Worm (Caenorhabditis elegans) whole organism, L1 larva: ENCODE data around the gene T08D10.5.
A peak's percentile ranks its signal among the peaks of the same experiment; 100 is the strongest.

Experiments
- ama-1 ChIP-seq: fragments of 150-350 bp; optimal IDR thresholded peaks from 2 replicates; lab custom pipeline; 2014
- blmp-1 ChIP-seq: fragments of 150-350 bp; optimal IDR thresholded peaks from 2 replicates; lab custom pipeline; 2014; ENCODE audit warnings: missing biosample characterization, missing genetic modification characterization
- ceh-63 ChIP-seq: fragments of 200-800 bp; sonication (Bioruptor generic); optimal IDR thresholded peaks from 2 replicates; lab custom pipeline; 2018; ENCODE audit warnings: mild to moderate bottlenecking, missing genetic modification characterization, missing compliant biosample characterization
- ceh-8 ChIP-seq: fragments of 200-800 bp; sonication (Bioruptor generic); optimal IDR thresholded peaks from 2 replicates; lab custom pipeline; 2018; ENCODE audit warnings: mild to moderate bottlenecking, missing genetic modification characterization, moderate library complexity, missing compliant biosample characterization
- ceh-88 ChIP-seq: fragments of 200-800 bp; sonication (Bioruptor generic); IDR thresholded peaks from 2 replicates; pipeline ENCODE4 v1.3.6; 2022; ENCODE audit warnings: missing genetic modification characterization, missing compliant biosample characterization
- dsc-1 ChIP-seq: sonication (generic microtip); optimal IDR thresholded peaks from 2 replicates; lab custom pipeline; 2016; ENCODE audit warnings: mild to moderate bottlenecking, missing genetic modification characterization, missing compliant biosample characterization
- efl-1 ChIP-seq, 4 experiments: fragments of 150-350 bp; optimal IDR thresholded peaks in 3 of 4; peaks in 1 of 4; 1 replicate in 1 of 4; 2 replicates in 3 of 4; lab custom pipeline; 2014; ENCODE audit warnings: missing biosample characterization in 2 of 4, missing genetic modification characterization in 2 of 4, missing genetic modification reagents in 2 of 4
- elt-2 ChIP-seq: sonication (generic microtip); optimal IDR thresholded peaks from 2 replicates; lab custom pipeline; 2016; ENCODE audit warnings: missing genetic modification characterization, mild to moderate bottlenecking, inconsistent platforms, missing compliant biosample characterization, missing genetic modification reagents
- elt-3 ChIP-seq, 6 experiments: fragments of 150-350 bp in 1 of 6; sonication (generic microtip); optimal IDR thresholded peaks; 2 replicates each; lab custom pipeline; 2017 to 2018; ENCODE audit warnings: missing biosample characterization in 6 of 6, missing genetic modification characterization in 6 of 6, inconsistent platforms in 1 of 6
- ets-5 ChIP-seq: fragments of 200-800 bp; sonication (Bioruptor generic); IDR thresholded peaks from 2 replicates; pipeline ENCODE4 v1.3.6; 2022; ENCODE audit warnings: missing genetic modification characterization, missing compliant biosample characterization
- fkh-4 ChIP-seq: sonication (generic microtip); optimal IDR thresholded peaks from 2 replicates; lab custom pipeline; 2016; ENCODE audit warnings: missing compliant biosample characterization, missing genetic modification characterization, borderline replicate concordance
- fkh-8 ChIP-seq: sonication (generic microtip); optimal IDR thresholded peaks from 2 replicates; lab custom pipeline; 2016; ENCODE audit warnings: mild to moderate bottlenecking, missing genetic modification characterization, missing compliant biosample characterization
- grh-1 ChIP-seq: fragments of 200-800 bp; sonication (Bioruptor generic); IDR thresholded peaks from 2 replicates; pipeline ENCODE4 v1.3.6; 2022; ENCODE audit warnings: missing genetic modification reagents, missing genetic modification characterization, missing compliant biosample characterization
- hpl-2 ChIP-seq: fragments of 150-350 bp; optimal IDR thresholded peaks from 2 replicates; lab custom pipeline; 2014; ENCODE audit warnings: missing biosample characterization, missing genetic modification reagents, missing genetic modification characterization
- irx-1 ChIP-seq: sonication (generic microtip); optimal IDR thresholded peaks from 2 replicates; lab custom pipeline; 2016; ENCODE audit warnings: missing genetic modification characterization, missing compliant biosample characterization
- jun-1 ChIP-seq: fragments of 150-350 bp; optimal IDR thresholded peaks from 2 replicates; lab custom pipeline; 2014; ENCODE audit warnings: missing biosample characterization, missing genetic modification reagents, missing genetic modification characterization
- lin-14 ChIP-seq: fragments of 200-800 bp; sonication (Bioruptor generic); optimal IDR thresholded peaks from 2 replicates; lab custom pipeline; 2018; ENCODE audit warnings: mild to moderate bottlenecking, missing genetic modification characterization, moderate library complexity, missing compliant biosample characterization
- lin-35 ChIP-seq, 2 experiments: fragments of 150-350 bp; optimal IDR thresholded peaks; 2 replicates each; lab custom pipeline; 2014; ENCODE audit warnings: missing biosample characterization in 2 of 2, missing genetic modification characterization in 2 of 2, missing genetic modification reagents in 2 of 2
- mep-1 ChIP-seq: fragments of 150-350 bp; optimal IDR thresholded peaks from 2 replicates; lab custom pipeline; 2014; ENCODE audit warnings: missing biosample characterization, missing genetic modification characterization
- nhr-11 ChIP-seq: fragments of 150-350 bp; optimal IDR thresholded peaks from 2 replicates; lab custom pipeline; 2014; ENCODE audit warnings: missing biosample characterization, missing genetic modification characterization
- nhr-12 ChIP-seq: sonication (generic microtip); optimal IDR thresholded peaks from 2 replicates; lab custom pipeline; 2017; ENCODE audit warnings: missing biosample characterization, missing genetic modification characterization
- nhr-19 ChIP-seq: fragments of 200-800 bp; sonication (Bioruptor generic); conservative IDR thresholded peaks from 2 replicates; pipeline ENCODE4 v1.3.6; 2022; ENCODE audit warnings: missing genetic modification characterization, missing compliant biosample characterization
- nhr-20 ChIP-seq: sonication (generic microtip); optimal IDR thresholded peaks from 2 replicates; lab custom pipeline; 2016; ENCODE audit warnings: mild to moderate bottlenecking, missing genetic modification characterization, missing compliant biosample characterization
- nhr-47 ChIP-seq: sonication (generic microtip); optimal IDR thresholded peaks from 2 replicates; lab custom pipeline; 2016; ENCODE audit warnings: mild to moderate bottlenecking, missing genetic modification characterization, moderate library complexity, missing compliant biosample characterization
- nhr-71 ChIP-seq: sonication (generic microtip); optimal IDR thresholded peaks from 2 replicates; lab custom pipeline; 2016; ENCODE audit warnings: mild to moderate bottlenecking, missing genetic modification characterization, moderate library complexity, missing compliant biosample characterization
- nhr-85 ChIP-seq: sonication (generic microtip); peaks from one replicate; lab custom pipeline; 2016; ENCODE audit warnings: missing genetic modification characterization, inconsistent platforms, missing compliant biosample characterization
- pag-3 ChIP-seq: sonication (generic microtip); optimal IDR thresholded peaks from 2 replicates; lab custom pipeline; 2017; ENCODE audit warnings: missing genetic modification characterization, mild to moderate bottlenecking, missing compliant biosample characterization, antibody characterized with exemption, borderline replicate concordance; ENCODE audit not compliant: insufficient read depth
- skn-1 ChIP-seq: fragments of 150-350 bp; optimal IDR thresholded peaks from 2 replicates; lab custom pipeline; 2014; ENCODE audit warnings: missing biosample characterization, missing genetic modification characterization
- snpc-4 ChIP-seq: fragments of 150-350 bp; optimal IDR thresholded peaks from 2 replicates; lab custom pipeline; 2014; ENCODE audit warnings: missing biosample characterization, missing genetic modification characterization
- snu-23 ChIP-seq: sonication (generic microtip); optimal IDR thresholded peaks from 2 replicates; lab custom pipeline; 2016; ENCODE audit warnings: missing genetic modification characterization, missing compliant biosample characterization
- sptf-1 ChIP-seq: fragments of 150-350 bp; optimal IDR thresholded peaks from 2 replicates; lab custom pipeline; 2014; ENCODE audit warnings: missing biosample characterization, missing genetic modification characterization
- sup-37 ChIP-seq: fragments of 200-800 bp; sonication (Bioruptor generic); optimal IDR thresholded peaks from 2 replicates; lab custom pipeline; 2018; ENCODE audit warnings: mild to moderate bottlenecking, missing genetic modification characterization, missing compliant biosample characterization
- tlp-1 ChIP-seq: fragments of 150-350 bp; optimal IDR thresholded peaks from 2 replicates; lab custom pipeline; 2014; ENCODE audit warnings: missing biosample characterization, missing genetic modification characterization

T08D10.5 gene

DNA sequence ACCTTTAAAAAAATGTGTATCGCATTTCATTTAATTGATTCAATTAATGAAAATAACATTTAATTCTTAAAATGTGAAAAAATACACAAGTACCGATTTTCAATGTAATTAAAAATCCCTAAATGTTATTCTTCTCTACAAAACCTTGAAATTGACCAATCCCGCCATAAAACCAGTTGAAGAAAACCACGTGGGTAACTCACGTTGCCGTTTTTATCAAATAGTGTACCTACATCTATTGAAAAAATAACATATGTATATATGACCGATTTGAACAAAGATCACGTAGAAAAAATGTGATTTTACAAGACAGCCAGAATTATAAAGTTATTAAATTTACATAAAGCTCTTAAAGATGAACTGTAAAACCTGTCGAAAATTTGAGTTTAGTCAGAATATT, 7.8 kb downstream of the T08D10.5 start (continued):
- TF ChIP-seq lin-14 (GFP tag; lab: Kevin White, UChicago), result peak; percentile 53
- TF ChIP-seq sptf-1 (tag; lab: Kevin White, UChicago), result no peak
- no peak for TF ChIP-seq elt-2 (tag; lab: Kevin White, UChicago)
- TF ChIP-seq, all 84 proteins: peak for 11

- TF ChIP-seq nhr-19 (GFP tag; lab: Robert Waterston, UW) (peak; percentile 40), ama-1 (lab: Kevin White, UChicago) (peak; percentile 78), nhr-20 (tag; lab: Kevin White, UChicago) (peak; percentile 40), skn-1 (tag; lab: Kevin White, UChicago) (peak; percentile 30), nhr-85 (peak; percentile 72), lin-14 (GFP tag; lab: Kevin White, UChicago) (peak; percentile 38), fkh-8 (no peak), elt-3 (tag; optimal IDR thresholded peaks at IDR 0.05; lab: Kevin White, UChicago) (peak in 1 of 6 experiments; percentile 59), efl-1 (optimal IDR thresholded peaks at IDR 0.05; lab: Kevin White, UChicago) (no peak), efl-1 (GFP tag; optimal IDR thresholded peaks at IDR 0.05 in 1 of 2; lab: Kevin White, UChicago) (peak in 1 of 2 experiments; percentile 8), lin-35 (GFP tag; optimal IDR thresholded peaks at IDR 0.05; lab: Kevin White, UChicago) (peak in 1 of 2 experiments; percentile 39), jun-1 (tag; lab: Kevin White, UChicago) (no peak), blmp-1 (tag; lab: Kevin White, UChicago) (peak; percentile 68), ceh-8 (GFP tag; lab: Kevin White, UChicago) (no peak), elt-2 (tag; lab: Kevin White, UChicago) (peak; percentile 50), nhr-47 (peak; percentile 23), nhr-12 (tag; lab: Kevin White, UChicago) (no peak), snu-23 (GFP tag; lab: Kevin White, UChicago) (peak; percentile 39), nhr-71 (tag; lab: Kevin White, UChicago) (peak; percentile 16)
These were observed 8.4 kb downstream of the T08D10.5 start, which contains the start of gene sams-1 for ce11 chrX:11965663-11966304. sams-1 (plus strand) TSS chrX:11965962.

DNA sequence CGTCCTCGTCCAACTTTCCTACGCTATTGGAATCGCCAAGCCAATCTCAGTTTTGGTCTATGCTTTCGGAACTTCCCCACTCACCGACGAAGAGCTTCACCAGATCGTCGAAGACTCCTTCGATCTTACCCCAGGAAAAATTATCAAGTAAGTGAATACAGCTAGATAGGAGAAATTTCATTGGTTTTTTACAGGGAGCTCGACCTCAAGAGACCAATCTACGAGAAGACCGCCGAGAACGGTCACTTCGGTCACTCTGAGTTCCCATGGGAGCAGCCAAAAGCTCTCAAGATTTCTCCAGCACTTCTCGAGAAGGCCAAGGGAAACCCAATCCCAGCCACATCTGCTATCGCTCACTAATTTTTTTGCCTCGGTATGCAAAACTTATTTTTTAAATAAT, 9.7 kb downstream of the T08D10.5 start:
- TF ChIP-seq sup-37 (GFP tag; lab: Kevin White, UChicago) (no peak), snu-23 (GFP tag; lab: Kevin White, UChicago) (no peak), ets-5 (no peak), irx-1 (tag; lab: Kevin White, UChicago) (no peak), hpl-2 (GFP tag; lab: Kevin White, UChicago) (no peak), fkh-8 (no peak), snpc-4 (tag; lab: Kevin White, UChicago) (no peak), fkh-4 (tag; lab: Kevin White, UChicago) (no peak), pag-3 (no peak), nhr-71 (tag; lab: Kevin White, UChicago) (no peak)

- TF ChIP-seq elt-3 (tag; optimal IDR thresholded peaks at IDR 0.05; lab: Kevin White, UChicago), result peak in 1 of 6 experiments; percentile 19
- no peak for TF ChIP-seq dsc-1 (tag; lab: Kevin White, UChicago)
- TF ChIP-seq blmp-1 (tag; lab: Kevin White, UChicago), result peak; percentile 12
- TF ChIP-seq nhr-11, result no peak
- TF ChIP-seq grh-1 (GFP tag; lab: Robert Waterston, UW), result no peak
- TF ChIP-seq nhr-85, result peak; percentile 60
- TF ChIP-seq ceh-63 (GFP tag; lab: Kevin White, UChicago), result no peak
- TF ChIP-seq elt-2 (tag; lab: Kevin White, UChicago), result peak; percentile 82
- no peak for TF ChIP-seq ceh-88
- no peak for TF ChIP-seq mep-1
- peak; percentile 21 for TF ChIP-seq tlp-1 (tag; lab: Kevin White, UChicago)
- no peak for TF ChIP-seq fkh-8
- TF ChIP-seq sup-37 (GFP tag; lab: Kevin White, UChicago), result no peak
- TF ChIP-seq nhr-47, result no peak
These were observed 10.8 kb downstream of the T08D10.5 start for ce11 chrX:11968024-11968598.
